Worm (Caenorhabditis elegans): ENCODE data around the gene ZC449.4.

ZC449.4 gene

ce11 chrX:5033868-5034267 lies at the start of gene ZC449.4:
Gene ZC449.4 (minus strand): TSS chrX:5033968.
- no peak for TF ChIP-seq snpc-4 (tag; optimal IDR thresholded peaks at IDR 0.05)
- peak; percentile 20 for TF ChIP-seq ces-1 (GFP tag; optimal IDR thresholded peaks at IDR 0.05)

- no peak for TF ChIP-seq zip-8 (tag; optimal IDR thresholded peaks at IDR 0.05)
Measured at ce11 chrX:5079297-5079696, 45.5 kb upstream of the ZC449.4 start.

ce11 chrX:5077696-5078343 lies 44.1 kb upstream of the ZC449.4 start, which contains the start of gene cal-5:
Gene cal-5 (minus strand): TSS chrX:5077961.
- TF ChIP-seq drap-1 (GFP tag; optimal IDR thresholded peaks at IDR 0.05) (peak; percentile 17), sptf-1 (tag; optimal IDR thresholded peaks at IDR 0.05) (peak; percentile 3), cnd-1 (tag; optimal IDR thresholded peaks at IDR 0.05) (peak; percentile 21), nhr-12 (tag; optimal IDR thresholded peaks at IDR 0.05) (no peak), tbx-8 (GFP tag; optimal IDR thresholded peaks at IDR 0.05) (no peak)

ce11 chrX:5075538-5075937 lies 41.8 kb upstream of the ZC449.4 start:
- TF ChIP-seq pha-4 (tag; optimal IDR thresholded peaks at IDR 0.05) (no peak), tbx-8 (GFP tag; optimal IDR thresholded peaks at IDR 0.05) (no peak)

ce11 chrX:5073895-5074294 lies 40.1 kb upstream of the ZC449.4 start:
- no peak for TF ChIP-seq ztf-11 (tag; optimal IDR thresholded peaks at IDR 0.05)
- TF ChIP-seq pha-4 (tag; optimal IDR thresholded peaks at IDR 0.05): no peak
- TF ChIP-seq drap-1 (GFP tag; optimal IDR thresholded peaks at IDR 0.05): no peak
- TF ChIP-seq bed-3 (GFP tag; optimal IDR thresholded peaks at IDR 0.05): no peak
- TF ChIP-seq lin-13 (tag; optimal IDR thresholded peaks at IDR 0.05): no peak
- no peak for TF ChIP-seq unc-120 (tag; optimal IDR thresholded peaks at IDR 0.05; ENCODE audit: poor library complexity, severe bottlenecking)
- TF ChIP-seq nhr-2 (tag; optimal IDR thresholded peaks at IDR 0.05): no peak
- no peak for TF ChIP-seq lin-32 (GFP tag; optimal IDR thresholded peaks at IDR 0.05)
- TF ChIP-seq tbx-8 (GFP tag; optimal IDR thresholded peaks at IDR 0.05): no peak
- TF ChIP-seq hlh-1 (tag; optimal IDR thresholded peaks at IDR 0.05): no peak
- no peak for TF ChIP-seq cnd-1 (tag; optimal IDR thresholded peaks at IDR 0.05)
- no peak for TF ChIP-seq sem-2 (GFP tag; optimal IDR thresholded peaks at IDR 0.05)
- no peak for TF ChIP-seq zip-8 (tag; optimal IDR thresholded peaks at IDR 0.05)
- TF ChIP-seq nhr-12 (tag; optimal IDR thresholded peaks at IDR 0.05): no peak
- TF ChIP-seq elt-1 (tag; optimal IDR thresholded peaks at IDR 0.05; ENCODE audit: borderline replicate concordance, insufficient read depth): no peak
- no peak for TF ChIP-seq mep-1 (tag; optimal IDR thresholded peaks at IDR 0.05)
- no peak for TF ChIP-seq ceh-39 (tag; optimal IDR thresholded peaks at IDR 0.05)
- TF ChIP-seq flh-1 (GFP tag; optimal IDR thresholded peaks at IDR 0.05): no peak

- TF ChIP-seq elt-3 (tag; optimal IDR thresholded peaks at IDR 0.05) (no peak), blmp-1 (tag; optimal IDR thresholded peaks at IDR 0.05) (peak; percentile 19), unc-62 (GFP tag; optimal IDR thresholded peaks at IDR 0.05) (no peak), M03D4.4 (tag; optimal IDR thresholded peaks at IDR 0.05) (no peak)
Measured at ce11 chrX:5071025-5071424, 37.3 kb upstream of the ZC449.4 start.

- TF ChIP-seq ceh-83 (GFP tag; optimal IDR thresholded peaks at IDR 0.05) (no peak), unc-62 (GFP tag; optimal IDR thresholded peaks at IDR 0.05) (no peak), nhr-2 (tag; optimal IDR thresholded peaks at IDR 0.05) (no peak), bed-3 (GFP tag; optimal IDR thresholded peaks at IDR 0.05) (no peak), unc-39 (tag; optimal IDR thresholded peaks at IDR 0.05) (no peak), nhr-237 (tag; optimal IDR thresholded peaks at IDR 0.05) (no peak), sptf-1 (tag; optimal IDR thresholded peaks at IDR 0.05) (no peak), lin-32 (GFP tag; optimal IDR thresholded peaks at IDR 0.05) (no peak), zip-8 (tag; optimal IDR thresholded peaks at IDR 0.05) (no peak), ztf-11 (tag; optimal IDR thresholded peaks at IDR 0.05) (no peak)
Measured at ce11 chrX:5067796-5068195, 34.0 kb upstream of the ZC449.4 start, which contains the start of gene clc-7. Gene clc-7 (plus strand): TSS chrX:5068096.

Measured in whole organism, mixed stage, embryonic.